Worm (Caenorhabditis elegans): Measurements from ENCODE around the gene T19C9.10.

DNA sequence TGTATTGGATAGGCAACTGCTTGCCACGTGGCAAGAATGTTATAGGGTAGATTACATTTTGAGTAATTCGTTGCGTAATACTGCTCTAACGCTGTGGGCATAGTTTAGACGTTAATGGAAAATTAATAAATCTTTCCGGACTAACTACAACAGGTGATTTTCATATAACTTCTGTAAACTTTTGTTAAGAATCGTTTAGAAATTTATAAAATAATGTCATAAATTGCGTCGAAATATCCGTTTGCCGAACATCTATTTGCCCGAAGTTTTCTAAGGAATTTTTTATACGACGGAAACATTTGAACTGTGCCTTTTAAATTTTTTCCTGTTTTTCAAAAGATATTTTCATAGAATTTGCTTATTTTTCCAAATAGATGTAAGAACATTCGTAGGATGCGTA is 10.3 kb upstream of the T19C9.10 start, which contains the start of gene srh-112:
- TF ChIP-seq him-1 (tag; optimal IDR thresholded peaks at IDR 0.05): no peak
- no peak for TF ChIP-seq W03F9.2 (tag; optimal IDR thresholded peaks at IDR 0.05)

Data from whole organism, L4/young adult.